Fruit fly (Drosophila melanogaster) whole organism, embryonic: ENCODE data around the gene Nost.
A peak's percentile ranks its signal among the peaks of the same experiment; 100 is the strongest.

Experiments
- Asciz ChIP-seq: fragments of 200-800 bp; sonication (Bioruptor generic); optimal IDR thresholded peaks from 2 replicates; lab custom pipeline; 2017; ENCODE audit warnings: missing biosample characterization, mild to moderate bottlenecking, missing genetic modification characterization, missing genetic modification reagents
- B-H1 ChIP-seq: fragments of 200-800 bp; sonication (Bioruptor generic); IDR thresholded peaks from 3 replicates; pipeline ENCODE4 v1.3.6; 2022; ENCODE audit warnings: missing biosample characterization, missing genetic modification characterization
- Blimp-1 ChIP-seq: fragments of 200-800 bp; sonication (Bioruptor generic); optimal IDR thresholded peaks from 3 replicates; lab custom pipeline; 2018; ENCODE audit warnings: missing biosample characterization, missing genetic modification characterization, mild to moderate bottlenecking, moderate library complexity, missing genetic modification reagents
- BtbVII ChIP-seq: fragments of 200-800 bp; sonication (Bioruptor generic); optimal IDR thresholded peaks from 3 replicates; lab custom pipeline; 2017; ENCODE audit warnings: missing biosample characterization, mild to moderate bottlenecking, missing genetic modification characterization
- C15 ChIP-seq: fragments of 200-800 bp; sonication (Bioruptor generic); IDR thresholded peaks from 3 replicates; pipeline ENCODE4 v1.3.6; 2022; ENCODE audit warnings: missing biosample characterization, missing genetic modification characterization
- CG10366 ChIP-seq: fragments of 200-800 bp; sonication (Bioruptor generic); IDR thresholded peaks from 2 replicates; pipeline ENCODE4 v1.3.6; 2022; ENCODE audit warnings: missing biosample characterization, missing genetic modification characterization
- CG11456 ChIP-seq: fragments of 200-800 bp; sonication (Bioruptor generic); IDR thresholded peaks from 3 replicates; pipeline ENCODE4 v1.3.6; 2022; ENCODE audit warnings: missing biosample characterization, missing genetic modification characterization
- CG11504 ChIP-seq: fragments of 200-800 bp; sonication (Bioruptor generic); optimal IDR thresholded peaks from 3 replicates; lab custom pipeline; 2019; ENCODE audit warnings: missing biosample characterization, mild to moderate bottlenecking, missing genetic modification characterization, moderate library complexity
- CG11560 ChIP-seq: fragments of 200-800 bp; sonication (Bioruptor generic); IDR thresholded peaks from 3 replicates; pipeline ENCODE4 v1.3.6; 2022; ENCODE audit warnings: missing biosample characterization, missing genetic modification characterization
- CG12744 ChIP-seq: fragments of 200-800 bp; sonication (Bioruptor generic); optimal IDR thresholded peaks from 2 replicates; lab custom pipeline; 2016; ENCODE audit warnings: missing biosample characterization, missing genetic modification characterization
- CG14441 ChIP-seq: fragments of 200-800 bp; sonication (Bioruptor generic); IDR thresholded peaks from 2 replicates; pipeline ENCODE4 v1.3.6; 2022; ENCODE audit warnings: missing biosample characterization, missing genetic modification characterization
- CG16863 ChIP-seq: fragments of 200-800 bp; sonication (Bioruptor generic); optimal IDR thresholded peaks from 3 replicates; lab custom pipeline; 2016; ENCODE audit warnings: missing biosample characterization, missing genetic modification characterization
- CG17802 ChIP-seq: fragments of 200-800 bp; sonication (Bioruptor generic); optimal IDR thresholded peaks from 2 replicates; lab custom pipeline; 2018; ENCODE audit warnings: missing biosample characterization, mild to moderate bottlenecking, missing genetic modification characterization, moderate library complexity
- CG18011 ChIP-seq: fragments of 200-800 bp; sonication (Bioruptor generic); optimal IDR thresholded peaks from 2 replicates; lab custom pipeline; 2017; ENCODE audit warnings: missing biosample characterization, missing genetic modification characterization, mild to moderate bottlenecking, moderate library complexity, missing genotype
- CG2678 ChIP-seq: fragments of 200-800 bp; sonication (Bioruptor generic); optimal IDR thresholded peaks from 3 replicates; lab custom pipeline; 2019; ENCODE audit warnings: missing biosample characterization, mild to moderate bottlenecking, missing genetic modification characterization, moderate library complexity
- CG2889 ChIP-seq: fragments of 200-800 bp; sonication (Bioruptor generic); IDR thresholded peaks from 3 replicates; pipeline ENCODE4 v1.3.6; 2022; ENCODE audit warnings: missing biosample characterization, missing genetic modification characterization
- CG3407 ChIP-seq: fragments of 200-800 bp; sonication (Bioruptor generic); optimal IDR thresholded peaks from 2 replicates; lab custom pipeline; 2018; ENCODE audit warnings: missing biosample characterization, mild to moderate bottlenecking, missing genetic modification characterization
- CG4707 ChIP-seq: fragments of 200-800 bp; sonication (Bioruptor generic); optimal IDR thresholded peaks from 2 replicates; lab custom pipeline; 2018; ENCODE audit warnings: missing biosample characterization, mild to moderate bottlenecking, missing genetic modification characterization, moderate library complexity
- CG8478 ChIP-seq: fragments of >200 bp; optimal IDR thresholded peaks from 2 replicates; lab custom pipeline; 2018
- Dip3 ChIP-seq: fragments of 200-800 bp; sonication (Bioruptor generic); optimal IDR thresholded peaks from 3 replicates; lab custom pipeline; 2016; ENCODE audit warnings: missing biosample characterization, missing genetic modification characterization
- Dp ChIP-seq: fragments of 200-800 bp; sonication (Bioruptor generic); optimal IDR thresholded peaks from 2 replicates; lab custom pipeline; 2018; ENCODE audit warnings: missing biosample characterization, mild to moderate bottlenecking, missing genetic modification characterization, moderate library complexity
- Dref ChIP-seq: fragments of 200-800 bp; sonication (Bioruptor generic); IDR thresholded peaks from 2 replicates; pipeline ENCODE4 v1.3.6; 2022; ENCODE audit warnings: missing biosample characterization, missing genetic modification characterization
- Fer3 ChIP-seq: fragments of 200-800 bp; sonication (Bioruptor generic); optimal IDR thresholded peaks from 2 replicates; lab custom pipeline; 2018; ENCODE audit warnings: missing biosample characterization, mild to moderate bottlenecking, missing genetic modification characterization, moderate library complexity
- GATAe ChIP-seq: fragments of 200-800 bp; sonication (Bioruptor generic); conservative IDR thresholded peaks from 2 replicates; pipeline ENCODE4 v1.3.6; 2022; ENCODE audit warnings: missing biosample characterization, missing genetic modification characterization
- Gsc ChIP-seq: fragments of 200-800 bp; sonication (Bioruptor generic); IDR thresholded peaks from 2 replicates; pipeline ENCODE4 v1.3.6; 2022; ENCODE audit warnings: missing biosample characterization, missing genetic modification characterization
- HmgD ChIP-seq: fragments of 200-800 bp; sonication (Bioruptor generic); optimal IDR thresholded peaks from 3 replicates; lab custom pipeline; 2016; ENCODE audit warnings: missing biosample characterization, missing genetic modification characterization
- HmgZ ChIP-seq: fragments of 200-800 bp; sonication (Bioruptor generic); optimal IDR thresholded peaks from 2 replicates; lab custom pipeline; 2018; ENCODE audit warnings: missing biosample characterization, mild to moderate bottlenecking, missing genetic modification characterization
- Hr39 ChIP-seq: fragments of >200 bp; optimal IDR thresholded peaks from 2 replicates; lab custom pipeline; 2017
- Nf-YA ChIP-seq: fragments of 200-800 bp; sonication (Bioruptor generic); IDR thresholded peaks from 2 replicates; pipeline ENCODE4 v1.3.6; 2022; ENCODE audit warnings: missing biosample characterization, missing genetic modification characterization
- Oli ChIP-seq: fragments of 200-800 bp; sonication (Bioruptor generic); optimal IDR thresholded peaks from 2 replicates; lab custom pipeline; 2018; ENCODE audit warnings: missing biosample characterization, mild to moderate bottlenecking, missing genetic modification characterization, moderate library complexity
- Optix ChIP-seq: fragments of 200-800 bp; sonication (Bioruptor generic); IDR thresholded peaks from 3 replicates; pipeline ENCODE4 v1.3.6; 2022; ENCODE audit warnings: missing biosample characterization, missing genetic modification characterization
- Rfx ChIP-seq: fragments of 200-800 bp; sonication (Bioruptor generic); IDR thresholded peaks from 2 replicates; pipeline ENCODE4 v1.3.6; 2022; ENCODE audit warnings: missing biosample characterization, missing genetic modification characterization
- Sox100B ChIP-seq: fragments of 200-800 bp; sonication (Bioruptor generic); optimal IDR thresholded peaks from 3 replicates; lab custom pipeline; 2018; ENCODE audit warnings: missing biosample characterization, mild to moderate bottlenecking, missing genetic modification characterization
- Tbp ChIP-seq: fragments of >200 bp; optimal IDR thresholded peaks from 2 replicates; lab custom pipeline; 2018; ENCODE audit warnings: missing biosample characterization, missing genetic modification characterization
- ash1 ChIP-seq: fragments of 200-800 bp; sonication (Bioruptor generic); optimal IDR thresholded peaks from 2 replicates; lab custom pipeline; 2018; ENCODE audit warnings: missing biosample characterization, mild to moderate bottlenecking, missing genetic modification characterization
- ato ChIP-seq: fragments of 200-800 bp; sonication (Bioruptor generic); IDR thresholded peaks from 2 replicates; pipeline ENCODE4 v1.3.6; 2022; ENCODE audit warnings: missing biosample characterization, missing genetic modification characterization; ENCODE audit not compliant: partially characterized antibody
- crc ChIP-seq: fragments of 200-800 bp; sonication (Bioruptor generic); optimal IDR thresholded peaks from 2 replicates; lab custom pipeline; 2016; ENCODE audit warnings: missing biosample characterization, missing genetic modification characterization
- dimm ChIP-seq: fragments of 200-800 bp; sonication (Bioruptor generic); IDR thresholded peaks from 2 replicates; pipeline ENCODE4 v1.3.6; 2022; ENCODE audit warnings: missing biosample characterization, missing genetic modification characterization
- gcm2 ChIP-seq: fragments of 200-800 bp; sonication (Bioruptor generic); optimal IDR thresholded peaks from 2 replicates; lab custom pipeline; 2016; ENCODE audit warnings: missing biosample characterization, missing genetic modification characterization
- kah ChIP-seq: fragments of 200-800 bp; sonication (Bioruptor generic); optimal IDR thresholded peaks from 2 replicates; lab custom pipeline; 2018; ENCODE audit warnings: missing biosample characterization, mild to moderate bottlenecking, missing genetic modification characterization
- ken ChIP-seq: fragments of 200-800 bp; sonication (Bioruptor generic); IDR thresholded peaks from 3 replicates; pipeline ENCODE4 v1.3.6; 2022; ENCODE audit warnings: missing biosample characterization, missing genetic modification characterization
- nmo ChIP-seq: fragments of 200-800 bp; sonication (Bioruptor generic); optimal IDR thresholded peaks from 2 replicates; lab custom pipeline; 2018; ENCODE audit warnings: missing biosample characterization, mild to moderate bottlenecking, missing genetic modification characterization, moderate library complexity
- oc ChIP-seq: fragments of 200-800 bp; sonication (Bioruptor generic); optimal IDR thresholded peaks from 2 replicates; lab custom pipeline; 2018; ENCODE audit warnings: missing biosample characterization, mild to moderate bottlenecking, missing genetic modification characterization, moderate library complexity
- onecut ChIP-seq: fragments of 200-800 bp; sonication (Bioruptor generic); IDR thresholded peaks from 2 replicates; pipeline ENCODE4 v1.3.6; 2022; ENCODE audit warnings: missing biosample characterization, missing genetic modification characterization
- org-1 ChIP-seq: fragments of 200-800 bp; sonication (Bioruptor generic); optimal IDR thresholded peaks from 2 replicates; lab custom pipeline; 2017; ENCODE audit warnings: missing biosample characterization, missing genetic modification characterization
- peb ChIP-seq: fragments of 200-800 bp; sonication (Bioruptor generic); IDR thresholded peaks from 2 replicates; pipeline ENCODE4 v1.3.6; 2022; ENCODE audit warnings: missing biosample characterization, missing genetic modification characterization
- pnt ChIP-seq: fragments of 200-800 bp; sonication (Bioruptor generic); optimal IDR thresholded peaks from 3 replicates; lab custom pipeline; 2016; ENCODE audit warnings: missing biosample characterization, missing genetic modification characterization
- prd ChIP-seq, 3 experiments: fragments of >200 bp in 2 of 3; fragments of 200-800 bp in 1 of 3; sonication (Bioruptor generic) in 1 of 3; optimal IDR thresholded peaks in 2 of 3; IDR thresholded peaks in 1 of 3; 2 replicates in 2 of 3; 3 replicates in 1 of 3; pipeline versions ENCODE4 v1.3.6 to Lab custom; 2017 to 2022; ENCODE audit warnings: missing biosample characterization in 1 of 3, missing genetic modification characterization in 1 of 3
- ranshi ChIP-seq: fragments of 200-800 bp; sonication (Bioruptor generic); IDR thresholded peaks from 2 replicates; pipeline ENCODE4 v1.3.6; 2022; ENCODE audit warnings: missing biosample characterization, missing genetic modification characterization
- repo ChIP-seq: fragments of 200-800 bp; sonication (Bioruptor generic); optimal IDR thresholded peaks from 2 replicates; lab custom pipeline; 2016; ENCODE audit warnings: missing biosample characterization, missing genetic modification characterization
- row ChIP-seq: fragments of 200-800 bp; sonication (Bioruptor generic); IDR thresholded peaks from 3 replicates; pipeline ENCODE4 v1.3.6; 2022; ENCODE audit warnings: missing biosample characterization, missing genetic modification characterization
- tgo ChIP-seq: fragments of 200-800 bp; sonication (Bioruptor generic); IDR thresholded peaks from 3 replicates; pipeline ENCODE4 v1.3.6; 2022; ENCODE audit warnings: missing biosample characterization, missing genetic modification characterization
- vvl ChIP-seq: fragments of 200-800 bp; sonication (Bioruptor generic); IDR thresholded peaks from 2 replicates; pipeline ENCODE4 v1.3.6; 2022; ENCODE audit warnings: missing biosample characterization, missing genetic modification characterization

The Nost gene

dm6 chrX:9068822-9069221 is 38.8 kb downstream of the Nost start (continued):
- no peak for TF ChIP-seq CG2678 (tag; lab: Kevin White, UChicago)
- no peak for TF ChIP-seq CG8478 (lab: Kevin White, UChicago)
- TF ChIP-seq ranshi (GFP tag; lab: Robert Waterston, UW): no peak
- TF ChIP-seq tgo (GFP tag; lab: Robert Waterston, UW): no peak; the same call in 2 of the 3 replicates
- no peak for TF ChIP-seq pnt
- 0 out of 3 replicates have a peak, but pooled peaks have one; percentile 39 for TF ChIP-seq CG11456 (GFP tag; lab: Robert Waterston, UW)
- no peak for TF ChIP-seq CG4707 (GFP tag; lab: Kevin White, UChicago)
- TF ChIP-seq CG10366: peak; percentile 17; the same call in 1 of the 2 replicates
- TF ChIP-seq Hr39 (lab: Kevin White, UChicago): no peak
- no peak for TF ChIP-seq dimm
- TF ChIP-seq Asciz: no peak
- no peak for TF ChIP-seq CG12744 (GFP tag; lab: Kevin White, UChicago)
- TF ChIP-seq Dip3: no peak
- TF ChIP-seq ash1 (GFP tag; lab: Kevin White, UChicago): no peak
- TF ChIP-seq Dp (GFP tag; lab: Kevin White, UChicago): no peak
- no peak for TF ChIP-seq Oli
- TF ChIP-seq C15 (GFP tag; lab: Robert Waterston, UW): 0 out of 3 replicates have a peak, but pooled peaks have one; percentile 29
- TF ChIP-seq row (GFP tag; lab: Robert Waterston, UW): peak; percentile 33; the same call in 2 of the 3 replicates
- TF ChIP-seq ken: no peak
- no peak for TF ChIP-seq Dref (GFP tag; lab: Robert Waterston, UW)
- no peak for TF ChIP-seq CG3407 (GFP tag; lab: Kevin White, UChicago)
- TF ChIP-seq prd (optimal IDR thresholded peaks at IDR 0.05; lab: Kevin White, UChicago): no peak
- peak; percentile 14; the same call in 1 of the 3 replicates for TF ChIP-seq prd (GFP tag; IDR thresholded peaks at IDR 0.05; lab: Robert Waterston, UW)
- no peak for TF ChIP-seq CG18011 (GFP tag; lab: Kevin White, UChicago)
- TF ChIP-seq Fer3 (tag; lab: Kevin White, UChicago): no peak
- TF ChIP-seq Tbp (GFP tag; lab: Kevin White, UChicago): no peak
- TF ChIP-seq HmgD (GFP tag; lab: Kevin White, UChicago): no peak
- TF ChIP-seq Sox100B: no peak
- no peak for TF ChIP-seq gcm2 (GFP tag; lab: Kevin White, UChicago)
- no peak for TF ChIP-seq Blimp-1
- TF ChIP-seq CG2889 (GFP tag; lab: Robert Waterston, UW): no peak
- no peak for TF ChIP-seq Gsc (GFP tag; lab: Robert Waterston, UW)
- no peak for TF ChIP-seq Optix (GFP tag; lab: Robert Waterston, UW)
- TF ChIP-seq peb (GFP tag; lab: Robert Waterston, UW): no peak
- TF ChIP-seq org-1 (GFP tag; lab: Kevin White, UChicago): no peak
- no peak for TF ChIP-seq repo (GFP tag; lab: Kevin White, UChicago)
- no peak for TF ChIP-seq kah (GFP tag; lab: Kevin White, UChicago)
- peak; percentile 59 for TF ChIP-seq Rfx (GFP tag; lab: Robert Waterston, UW)
- no peak for TF ChIP-seq CG16863 (GFP tag; lab: Kevin White, UChicago)
- peak; percentile 38; the same call in 1 of the 2 replicates for TF ChIP-seq vvl
- TF ChIP-seq CG11560 (tag; lab: Robert Waterston, UW): no peak
- peak; percentile 12 for TF ChIP-seq CG11504 (tag; lab: Kevin White, UChicago)
- no peak for TF ChIP-seq crc (GFP tag; lab: Kevin White, UChicago)
- no peak for TF ChIP-seq CG17802 (tag; lab: Kevin White, UChicago)
- TF ChIP-seq HmgZ (tag; lab: Kevin White, UChicago): no peak
- TF ChIP-seq BtbVII (GFP tag; lab: Kevin White, UChicago): no peak
- TF ChIP-seq B-H1 (GFP tag; lab: Robert Waterston, UW): no peak
- no peak for TF ChIP-seq Nf-YA (GFP tag; lab: Robert Waterston, UW)
- no peak for TF ChIP-seq ato (GFP tag; lab: Robert Waterston, UW)
- TF ChIP-seq GATAe (GFP tag; lab: Robert Waterston, UW): no peak
- TF ChIP-seq nmo (GFP tag; lab: Kevin White, UChicago): no peak
- 0 out of 2 replicates have a peak, but pooled peaks have one; percentile 26 for TF ChIP-seq CG14441
- TF ChIP-seq onecut (GFP tag; lab: Robert Waterston, UW): no peak
- TF ChIP-seq oc (tag; lab: Kevin White, UChicago): no peak
